Worm (Caenorhabditis elegans) whole organism, L4 larva: ENCODE measurements around the gene arrd-8.

Source experiments
- D1046.2 ChIP-seq: fragments of 200-800 bp; sonication (Bioruptor generic); IDR thresholded peaks from 2 replicates; pipeline ENCODE4 v1.3.6; 2022; ENCODE audit warnings: missing genetic modification characterization, missing compliant biosample characterization
- F10B5.3 ChIP-seq: sonication (generic microtip); optimal IDR thresholded peaks from 2 replicates; lab custom pipeline; 2016; ENCODE audit warnings: mild to moderate bottlenecking, missing genetic modification characterization, missing compliant biosample characterization
- F26F4.8 ChIP-seq: fragments of 200-800 bp; sonication (Bioruptor generic); conservative IDR thresholded peaks from 2 replicates; pipeline ENCODE4 v1.3.6; 2022; ENCODE audit warnings: missing genetic modification characterization, missing compliant biosample characterization
- F44E2.7 ChIP-seq: fragments of 200-800 bp; sonication (Bioruptor generic); IDR thresholded peaks from 2 replicates; pipeline ENCODE4 v2.1.2; 2022; ENCODE audit warnings: missing genetic modification characterization, missing compliant biosample characterization
- F49E8.2 ChIP-seq: sonication (generic microtip); optimal IDR thresholded peaks from 2 replicates; lab custom pipeline; 2016; ENCODE audit warnings: missing compliant biosample characterization, mild to moderate bottlenecking, missing genetic modification characterization, borderline replicate concordance
- R02D3.7 ChIP-seq: fragments of 150-350 bp; sonication (generic microtip); optimal IDR thresholded peaks from 3 replicates; lab custom pipeline; 2014; ENCODE audit warnings: missing biosample characterization, missing genetic modification characterization
- T20F7.1 ChIP-seq: fragments of 200-800 bp; sonication (Bioruptor generic); optimal IDR thresholded peaks from 2 replicates; lab custom pipeline; 2018; ENCODE audit warnings: mild to moderate bottlenecking, missing genetic modification characterization, missing compliant biosample characterization
- T26A8.4 ChIP-seq: fragments of 200-800 bp; sonication (Bioruptor generic); IDR thresholded peaks from 2 replicates; pipeline ENCODE4 v1.3.6; 2022; ENCODE audit warnings: missing genetic modification characterization, missing compliant biosample characterization
- Y48G9A.11 ChIP-seq: fragments of 200-800 bp; sonication (Bioruptor generic); IDR thresholded peaks from 2 replicates; pipeline ENCODE4 v1.3.6; 2022; ENCODE audit warnings: missing genetic modification reagents, missing genetic modification characterization, missing compliant biosample characterization
- aha-1 ChIP-seq: fragments of 150-350 bp; peaks from one replicate; lab custom pipeline; 2014; ENCODE audit warnings: missing biosample characterization, missing genetic modification characterization
- attf-4 ChIP-seq: sonication (generic microtip); optimal IDR thresholded peaks from 3 replicates; lab custom pipeline; 2017; ENCODE audit warnings: missing biosample characterization, missing genetic modification characterization
- ceh-28 ChIP-seq: fragments of 150-350 bp; optimal IDR thresholded peaks from 2 replicates; lab custom pipeline; 2014; ENCODE audit warnings: missing biosample characterization, missing genetic modification reagents, missing genetic modification characterization
- ceh-62 ChIP-seq: sonication (generic microtip); optimal IDR thresholded peaks from 2 replicates; lab custom pipeline; 2017; ENCODE audit warnings: missing biosample characterization, missing genetic modification characterization
- cey-2 ChIP-seq: sonication (generic microtip); optimal IDR thresholded peaks from 3 replicates; lab custom pipeline; 2017; ENCODE audit warnings: missing genetic modification characterization, mild to moderate bottlenecking, missing compliant biosample characterization, antibody characterized with exemption, borderline replicate concordance; ENCODE audit not compliant: insufficient read depth
- ctbp-1 ChIP-seq: fragments of 200-800 bp; sonication (Bioruptor generic); IDR thresholded peaks from 2 replicates; pipeline ENCODE4 v1.3.6; 2022; ENCODE audit warnings: missing genetic modification reagents, missing genetic modification characterization, missing compliant biosample characterization
- dve-1 ChIP-seq: sonication (generic microtip); optimal IDR thresholded peaks from 2 replicates; lab custom pipeline; 2017; ENCODE audit warnings: antibody characterized with exemption, mild to moderate bottlenecking, missing genetic modification characterization, missing compliant biosample characterization; ENCODE audit not compliant: insufficient read depth
- egl-27 ChIP-seq: sonication (generic microtip); optimal IDR thresholded peaks from 3 replicates; lab custom pipeline; 2017; ENCODE audit warnings: missing biosample characterization, missing genetic modification reagents, missing genetic modification characterization
- hif-1 ChIP-seq, 2 experiments: sonication (generic microtip); optimal IDR thresholded peaks; 2 replicates each; lab custom pipeline; 2016 to 2017; ENCODE audit warnings: missing compliant biosample characterization in 2 of 2, missing genetic modification characterization in 2 of 2, missing genetic modification reagents in 2 of 2, missing genotype in 2 of 2, mild to moderate bottlenecking in 1 of 2
- hlh-11 ChIP-seq: fragments of 200-800 bp; sonication (Bioruptor generic); optimal IDR thresholded peaks from 2 replicates; lab custom pipeline; 2018; ENCODE audit warnings: mild to moderate bottlenecking, missing genetic modification characterization, missing compliant biosample characterization
- hlh-30 ChIP-seq: sonication (generic microtip); optimal IDR thresholded peaks from 2 replicates; lab custom pipeline; 2017; ENCODE audit warnings: antibody characterized with exemption, mild to moderate bottlenecking, missing genetic modification characterization, missing compliant biosample characterization; ENCODE audit not compliant: insufficient read depth
- hmg-1.1 ChIP-seq: fragments of 200-800 bp; sonication (Bioruptor generic); IDR thresholded peaks from 2 replicates; pipeline ENCODE4 v1.3.6; 2022; ENCODE audit warnings: missing genetic modification reagents, missing genetic modification characterization, missing compliant biosample characterization
- lin-13 ChIP-seq: fragments of 150-350 bp; optimal IDR thresholded peaks from 2 replicates; lab custom pipeline; 2014; ENCODE audit warnings: missing biosample characterization, missing genetic modification reagents, missing genetic modification characterization
- lin-39 ChIP-seq: fragments of 150-350 bp; optimal IDR thresholded peaks from 2 replicates; lab custom pipeline; 2014; ENCODE audit warnings: missing biosample characterization, missing genetic modification reagents, missing genetic modification characterization
- lsy-2 ChIP-seq, 2 experiments: fragments of 150-350 bp in 1 of 2; sonication (generic microtip) in 1 of 2; optimal IDR thresholded peaks; 2 replicates each; lab custom pipeline; 2014 to 2017; ENCODE audit warnings: missing biosample characterization in 2 of 2, missing genetic modification characterization in 2 of 2
- madf-5 ChIP-seq, 2 experiments: fragments of 200-800 bp; sonication (Bioruptor generic); IDR thresholded peaks; 2 replicates each; pipeline ENCODE4 v1.3.6; 2022; ENCODE audit warnings: missing compliant biosample characterization in 2 of 2, missing genetic modification characterization in 2 of 2
- madf-9 ChIP-seq: fragments of 200-800 bp; sonication (Bioruptor generic); conservative IDR thresholded peaks from 2 replicates; pipeline ENCODE4 v1.3.6; 2022; ENCODE audit warnings: missing genetic modification reagents, missing genetic modification characterization, missing compliant biosample characterization
- mdl-1 ChIP-seq, 2 experiments: fragments of 150-350 bp in 1 of 2; sonication (generic microtip) in 1 of 2; optimal IDR thresholded peaks; 2 replicates each; lab custom pipeline; 2014 to 2017; ENCODE audit warnings: missing biosample characterization in 2 of 2, missing genetic modification characterization in 2 of 2
- mxl-3 ChIP-seq: fragments of 200-800 bp; sonication (Bioruptor generic); optimal IDR thresholded peaks from 2 replicates; lab custom pipeline; 2018; ENCODE audit warnings: mild to moderate bottlenecking, missing genetic modification characterization, missing compliant biosample characterization
- nhr-102 ChIP-seq: sonication (generic microtip); optimal IDR thresholded peaks from 2 replicates; lab custom pipeline; 2016; ENCODE audit warnings: mild to moderate bottlenecking, missing genetic modification characterization, moderate library complexity, missing compliant biosample characterization
- nhr-11 ChIP-seq: fragments of 150-350 bp; optimal IDR thresholded peaks from 2 replicates; lab custom pipeline; 2014; ENCODE audit warnings: missing biosample characterization, missing genetic modification characterization
- nhr-111 ChIP-seq: fragments of 200-800 bp; sonication (Bioruptor generic); optimal IDR thresholded peaks from 2 replicates; lab custom pipeline; 2018; ENCODE audit warnings: mild to moderate bottlenecking, missing genetic modification characterization, missing compliant biosample characterization
- nhr-237 ChIP-seq: sonication (generic microtip); optimal IDR thresholded peaks from 2 replicates; lab custom pipeline; 2017; ENCODE audit warnings: missing biosample characterization, missing genetic modification characterization
- nhr-25 ChIP-seq: sonication (generic microtip); optimal IDR thresholded peaks from 2 replicates; lab custom pipeline; 2017; ENCODE audit warnings: missing genetic modification characterization, mild to moderate bottlenecking, missing compliant biosample characterization, antibody characterized with exemption, moderate library complexity, borderline replicate concordance; ENCODE audit not compliant: insufficient read depth
- nhr-28 ChIP-seq: fragments of 150-350 bp; optimal IDR thresholded peaks from 2 replicates; lab custom pipeline; 2014; ENCODE audit warnings: missing biosample characterization, missing genetic modification characterization
- nhr-42 ChIP-seq: fragments of 200-800 bp; sonication (Bioruptor generic); IDR thresholded peaks from 2 replicates; pipeline ENCODE4 v1.3.6; 2022; ENCODE audit warnings: missing genetic modification characterization, missing compliant biosample characterization
- pha-4 ChIP-seq, 2 experiments: fragments of 150-350 bp in 1 of 2; fragments of 200-800 bp in 1 of 2; sonication (Bioruptor generic) in 1 of 2; IDR thresholded peaks in 1 of 2; optimal IDR thresholded peaks in 1 of 2; 2 replicates each; pipeline versions ENCODE4 v1.3.6 to Lab custom; 2014 to 2022; ENCODE audit warnings: missing genetic modification characterization in 2 of 2, missing genetic modification reagents in 2 of 2, missing biosample characterization in 1 of 2, missing compliant biosample characterization in 1 of 2
- snpc-4 ChIP-seq: fragments of 150-350 bp; optimal IDR thresholded peaks from 2 replicates; lab custom pipeline; 2014; ENCODE audit warnings: missing biosample characterization, missing genetic modification characterization
- spr-3 ChIP-seq: fragments of 200-800 bp; sonication (Bioruptor generic); optimal IDR thresholded peaks from 2 replicates; lab custom pipeline; 2018; ENCODE audit warnings: mild to moderate bottlenecking, missing genetic modification characterization, missing compliant biosample characterization
- tra-1 ChIP-seq: fragments of 200-800 bp; sonication (Bioruptor generic); IDR thresholded peaks from 2 replicates; pipeline ENCODE4 v1.3.6; 2022; ENCODE audit warnings: missing genetic modification reagents, missing genetic modification characterization, missing compliant biosample characterization
- unc-130 ChIP-seq: sonication (generic microtip); optimal IDR thresholded peaks from 2 replicates; lab custom pipeline; 2016; ENCODE audit warnings: missing genetic modification reagents, missing genetic modification characterization, missing compliant biosample characterization
- unc-62 ChIP-seq, 3 experiments: fragments of 150-350 bp in 1 of 3; sonication (generic microtip); optimal IDR thresholded peaks in 2 of 3; peaks in 1 of 3; 1 replicate in 1 of 3; 2 replicates in 2 of 3; lab custom pipeline; 2014 to 2017; ENCODE audit warnings: missing biosample characterization in 3 of 3, missing genetic modification characterization in 3 of 3, missing genetic modification reagents in 3 of 3, missing genotype in 1 of 3
- zip-2 ChIP-seq: fragments of 150-350 bp; optimal IDR thresholded peaks from 2 replicates; lab custom pipeline; 2014; ENCODE audit warnings: missing biosample characterization, missing genetic modification characterization

arrd-8 gene

DNA sequence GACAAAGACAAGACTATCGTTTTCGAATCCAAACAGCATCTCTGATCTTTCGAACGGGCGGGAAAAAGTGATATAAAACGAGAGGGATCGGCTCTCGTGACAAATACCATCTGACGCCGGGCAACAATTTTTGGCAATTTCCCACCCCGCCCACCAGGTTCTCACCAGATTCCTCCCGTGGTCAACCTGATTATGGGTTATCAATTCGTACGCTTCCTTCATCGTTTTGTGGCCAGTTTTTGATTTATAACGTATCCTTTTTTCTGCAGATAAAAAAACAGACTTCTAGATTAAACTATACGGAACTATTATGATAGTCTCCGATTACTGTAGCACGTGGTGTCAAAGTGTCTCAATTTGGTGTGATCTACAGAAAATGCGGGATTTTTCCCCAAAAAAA lies 12.0 kb upstream of the arrd-8 start (continued):
- TF ChIP-seq madf-5 (GFP tag; IDR thresholded peaks at IDR 0.05; lab: Robert Waterston, UW) (no peak), lin-13 (GFP tag; lab: Kevin White, UChicago) (no peak), ceh-28 (tag; lab: Kevin White, UChicago) (no peak), hlh-30 (peak; percentile 83), nhr-111 (GFP tag; lab: Kevin White, UChicago) (no peak)
- TF ChIP-seq, all 104 proteins: peak for 13

DNA sequence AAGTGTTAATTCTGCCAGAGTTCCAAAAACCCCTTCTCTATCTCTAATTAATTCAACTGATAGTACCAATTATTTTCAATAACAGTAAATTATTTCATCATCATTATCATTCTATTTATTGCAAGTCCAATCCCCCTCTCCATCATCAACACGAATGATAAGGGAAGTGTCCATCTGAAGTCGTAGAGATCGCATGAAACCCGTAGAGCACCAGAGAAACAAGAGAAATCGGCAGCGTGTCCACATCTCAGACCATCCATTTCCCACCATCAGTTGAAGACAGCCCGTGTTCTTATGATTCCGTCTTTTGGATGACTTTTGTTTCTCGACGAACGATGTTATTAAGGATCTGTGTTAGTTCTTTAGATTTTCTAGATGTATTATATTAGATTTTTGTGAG lies 11.4 kb upstream of the arrd-8 start:
- no peak for TF ChIP-seq lin-39 (tag; lab: Kevin White, UChicago)
- peak in 1 of 2 experiments; percentile 58 for TF ChIP-seq unc-62 (GFP tag; optimal IDR thresholded peaks at IDR 0.05 in 1 of 2; lab: Kevin White, UChicago)
- no peak for TF ChIP-seq unc-62 (tag; optimal IDR thresholded peaks at IDR 0.05; lab: Kevin White, UChicago)
- no peak for TF ChIP-seq T20F7.1 (GFP tag; lab: Kevin White, UChicago)
- no peak for TF ChIP-seq lin-13 (GFP tag; lab: Kevin White, UChicago)
- peak; percentile 35 to 77 for TF ChIP-seq mdl-1 (tag; optimal IDR thresholded peaks at IDR 0.05; lab: Kevin White, UChicago)
- peak; percentile 37 for TF ChIP-seq hlh-30
- no peak for TF ChIP-seq attf-4 (tag; lab: Kevin White, UChicago)
- peak; percentile 70 for TF ChIP-seq mxl-3 (GFP tag; lab: Kevin White, UChicago)
- peak; percentile 6 for TF ChIP-seq hlh-11 (tag; lab: Kevin White, UChicago)
- peak; percentile 18 for TF ChIP-seq nhr-28 (tag; lab: Kevin White, UChicago)

- TF ChIP-seq nhr-237 (tag; lab: Kevin White, UChicago) (no peak), madf-5 (GFP tag; IDR thresholded peaks at IDR 0.05; lab: Robert Waterston, UW) (0 out of 4 replicates have a peak, but pooled peaks of 1 of the 2 experiments have one; percentile 28), F10B5.3 (tag; lab: Kevin White, UChicago) (no peak), egl-27 (tag; lab: Kevin White, UChicago) (no peak), F44E2.7 (no peak), ceh-28 (tag; lab: Kevin White, UChicago) (no peak), ctbp-1 (GFP tag; lab: Robert Waterston, UW) (no peak), zip-2 (tag; lab: Kevin White, UChicago) (no peak), aha-1 (peak; percentile 27), snpc-4 (no peak), hmg-1.1 (GFP tag; lab: Robert Waterston, UW) (0 out of 2 replicates have a peak, but pooled peaks have one; percentile 15), R02D3.7 (tag; lab: Kevin White, UChicago) (no peak), madf-9 (no peak), cey-2 (tag; lab: Kevin White, UChicago) (no peak), F26F4.8 (no peak), lsy-2 (tag; optimal IDR thresholded peaks at IDR 0.05; lab: Kevin White, UChicago) (peak in 1 of 2 experiments; percentile 1), T26A8.4 (GFP tag; lab: Robert Waterston, UW) (no peak), attf-4 (tag; lab: Kevin White, UChicago) (no peak), nhr-102 (tag; lab: Kevin White, UChicago) (no peak), pha-4 (GFP tag; IDR thresholded peaks at IDR 0.05; lab: Robert Waterston, UW) (no peak), pha-4 (tag; optimal IDR thresholded peaks at IDR 0.05; lab: Kevin White, UChicago) (no peak)
These were observed 10.7 kb upstream of the arrd-8 start for ce11 chrII:12054150-12054549.

ce11 chrII:12054558-12054957 lies 10.3 kb upstream of the arrd-8 start:
- TF ChIP-seq nhr-102 (tag; lab: Kevin White, UChicago) (no peak), D1046.2 (GFP tag; lab: Robert Waterston, UW) (0 out of 2 replicates have a peak, but pooled peaks have one; percentile 6), nhr-11 (no peak), hlh-11 (tag; lab: Kevin White, UChicago) (peak; percentile 19), Y48G9A.11 (no peak), R02D3.7 (tag; lab: Kevin White, UChicago) (no peak), mdl-1 (tag; optimal IDR thresholded peaks at IDR 0.05; lab: Kevin White, UChicago) (peak in 1 of 2 experiments; percentile 34), aha-1 (peak; percentile 66), dve-1 (tag; lab: Kevin White, UChicago) (peak; percentile 15), attf-4 (tag; lab: Kevin White, UChicago) (no peak), F49E8.2 (tag; lab: Kevin White, UChicago) (no peak), nhr-42 (GFP tag; lab: Robert Waterston, UW) (no peak), F44E2.7 (no peak), hif-1 (tag; optimal IDR thresholded peaks at IDR 0.05; lab: Kevin White, UChicago) (peak in 1 of 2 experiments; percentile 10), unc-62 (GFP tag; optimal IDR thresholded peaks at IDR 0.05 in 1 of 2; lab: Kevin White, UChicago) (no peak), unc-62 (tag; optimal IDR thresholded peaks at IDR 0.05; lab: Kevin White, UChicago) (no peak), nhr-25 (tag; lab: Kevin White, UChicago) (peak; percentile 19), tra-1 (GFP tag; lab: Robert Waterston, UW) (no peak), ceh-62 (tag; lab: Kevin White, UChicago) (no peak), unc-130 (GFP tag; lab: Kevin White, UChicago) (no peak), spr-3 (GFP tag; lab: Kevin White, UChicago) (no peak)
